Worm (Caenorhabditis elegans) whole organism, L2 larva: Measurements from ENCODE around the gene ZK488.5.

Experiments
- aly-2 ChIP-seq: fragments of 150-350 bp; optimal IDR thresholded peaks from 2 replicates; lab custom pipeline; 2014; ENCODE audit warnings: missing biosample characterization, missing genetic modification characterization
- elt-1 ChIP-seq: fragments of 150-350 bp; optimal IDR thresholded peaks from 2 replicates; lab custom pipeline; 2014; ENCODE audit warnings: missing biosample characterization, missing genetic modification characterization
- ztf-11 ChIP-seq: sonication (generic microtip); optimal IDR thresholded peaks from 2 replicates; lab custom pipeline; 2017; ENCODE audit warnings: missing biosample characterization, missing genetic modification characterization

ce11 chrV:556055-556454 is 37.0 kb upstream of the ZK488.5 start, which contains the start of gene srx-8:
- no peak for TF ChIP-seq ztf-11 (tag; lab: Kevin White, UChicago)
- TF ChIP-seq elt-1 (tag; lab: Kevin White, UChicago) = no peak
- TF ChIP-seq aly-2 (tag; lab: Kevin White, UChicago) = no peak
